Worm (Caenorhabditis elegans) whole organism, early embryonic: Measurements from ENCODE around the gene C33D3.5.

Source experiments
- aly-1 ChIP-seq: sonication (generic microtip); optimal IDR thresholded peaks from 2 replicates; lab custom pipeline; 2016; ENCODE audit warnings: missing genetic modification characterization, missing compliant biosample characterization
- ceh-13 ChIP-seq: fragments of 200-800 bp; sonication (Bioruptor generic); optimal IDR thresholded peaks from 2 replicates; lab custom pipeline; 2018; ENCODE audit warnings: mild to moderate bottlenecking, missing genetic modification characterization, missing compliant biosample characterization
- ets-7 ChIP-seq: sonication (generic microtip); optimal IDR thresholded peaks from 2 replicates; lab custom pipeline; 2016; ENCODE audit warnings: missing genotype, missing genetic modification characterization, missing compliant biosample characterization
- hmg-4 ChIP-seq: fragments of 200-800 bp; sonication (Bioruptor generic); optimal IDR thresholded peaks from 2 replicates; lab custom pipeline; 2018; ENCODE audit warnings: mild to moderate bottlenecking, missing genetic modification characterization, missing compliant biosample characterization

DNA sequence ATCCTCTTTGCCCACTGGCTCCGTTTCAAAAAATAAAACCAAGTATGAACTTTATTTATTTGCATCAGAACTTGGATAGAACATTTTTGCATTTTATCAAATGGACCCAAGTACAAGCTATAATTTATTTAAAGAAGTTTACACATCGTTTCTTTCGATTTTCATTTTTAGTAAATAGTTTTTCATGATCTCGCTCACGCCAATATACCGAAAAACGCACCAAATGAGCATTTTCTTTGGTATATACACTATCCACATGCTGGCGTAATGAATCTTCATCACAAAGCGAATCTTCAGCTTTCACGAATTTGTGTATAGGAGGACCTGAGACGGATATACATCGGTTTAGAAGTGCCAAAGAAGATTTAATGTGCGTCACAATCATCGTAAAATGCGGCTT is 14.6 kb upstream of the C33D3.5 start, which contains the start of gene C39B10.7:
- no peak for TF ChIP-seq aly-1 (tag; lab: Kevin White, UChicago)
- TF ChIP-seq hmg-4 (GFP tag; lab: Kevin White, UChicago), result no peak
- no peak for TF ChIP-seq ceh-13 (GFP tag; lab: Kevin White, UChicago)
- no peak for TF ChIP-seq ets-7 (tag; lab: Kevin White, UChicago)
